Fruit fly (Drosophila melanogaster): ENCODE measurements around the gene CG15362.

The CG15362 gene

dm6 chr2L:1954541-1954940 lies 26.4 kb upstream of the CG15362 start:
- no peak for TF ChIP-seq tj (GFP tag; optimal IDR thresholded peaks at IDR 0.05)
- TF ChIP-seq CG5204 (GFP tag; optimal IDR thresholded peaks at IDR 0.05): no peak
- no peak for TF ChIP-seq CG7101 (tag; optimal IDR thresholded peaks at IDR 0.05)
- TF ChIP-seq CG12768 (GFP tag; optimal IDR thresholded peaks at IDR 0.05): no peak
- no peak for TF ChIP-seq Mnt (GFP tag; optimal IDR thresholded peaks at IDR 0.05)
- no peak for TF ChIP-seq pad (GFP tag; optimal IDR thresholded peaks at IDR 0.05)
- TF ChIP-seq bab1 (GFP tag; optimal IDR thresholded peaks at IDR 0.05): no peak
- no peak for TF ChIP-seq toe (GFP tag; optimal IDR thresholded peaks at IDR 0.05)
- TF ChIP-seq CG33017 (tag; optimal IDR thresholded peaks at IDR 0.05): no peak
- no peak for TF ChIP-seq cnc (optimal IDR thresholded peaks at IDR 0.05)
- no peak for TF ChIP-seq CG11617 (GFP tag; optimal IDR thresholded peaks at IDR 0.05)
- no peak for TF ChIP-seq Hr96 (GFP tag; optimal IDR thresholded peaks at IDR 0.05)
- TF ChIP-seq CG14711 (tag; optimal IDR thresholded peaks at IDR 0.05): no peak

dm6 chr2L:1959420-1959819 lies 21.6 kb upstream of the CG15362 start:
- TF ChIP-seq CG14711 (tag; optimal IDR thresholded peaks at IDR 0.05) (no peak), CG11617 (GFP tag; optimal IDR thresholded peaks at IDR 0.05) (no peak), ovo (GFP tag; optimal IDR thresholded peaks at IDR 0.05) (no peak), kay (GFP tag; ENCODE audit: borderline replicate concordance) (no peak), bab1 (GFP tag; optimal IDR thresholded peaks at IDR 0.05) (no peak)

- TF ChIP-seq CG12768 (GFP tag; optimal IDR thresholded peaks at IDR 0.05) (no peak), cnc (optimal IDR thresholded peaks at IDR 0.05) (no peak), ovo (GFP tag; optimal IDR thresholded peaks at IDR 0.05) (no peak), bab1 (GFP tag; optimal IDR thresholded peaks at IDR 0.05) (no peak), tj (GFP tag; optimal IDR thresholded peaks at IDR 0.05) (no peak), Clk (GFP tag; optimal IDR thresholded peaks at IDR 0.05) (no peak)
These were observed 20.9 kb upstream of the CG15362 start for dm6 chr2L:1960056-1960455.

dm6 chr2L:1961932-1962496 lies 19.0 kb upstream of the CG15362 start:
- no peak for TF ChIP-seq cic (GFP tag; optimal IDR thresholded peaks at IDR 0.05)
- TF ChIP-seq Mnt (GFP tag; optimal IDR thresholded peaks at IDR 0.05): no peak

- TF ChIP-seq CG5204 (GFP tag; optimal IDR thresholded peaks at IDR 0.05) (no peak), CG12768 (GFP tag; optimal IDR thresholded peaks at IDR 0.05) (no peak), CG33017 (tag; optimal IDR thresholded peaks at IDR 0.05) (no peak), kay (GFP tag; ENCODE audit: borderline replicate concordance) (no peak)
These were observed 13.7 kb upstream of the CG15362 start for dm6 chr2L:1967301-1967700.

dm6 chr2L:1967861-1968260 lies 13.1 kb upstream of the CG15362 start:
- no peak for TF ChIP-seq CG11617 (GFP tag; optimal IDR thresholded peaks at IDR 0.05)
- no peak for TF ChIP-seq bab1 (GFP tag; optimal IDR thresholded peaks at IDR 0.05)
- no peak for TF ChIP-seq CG1620 (GFP tag; optimal IDR thresholded peaks at IDR 0.05)
- TF ChIP-seq pad (GFP tag; optimal IDR thresholded peaks at IDR 0.05): no peak
- TF ChIP-seq Mnt (GFP tag; optimal IDR thresholded peaks at IDR 0.05): no peak

- TF ChIP-seq Clk (GFP tag; optimal IDR thresholded peaks at IDR 0.05) (peak; percentile 63), CG11617 (GFP tag; optimal IDR thresholded peaks at IDR 0.05) (no peak), CG12768 (GFP tag; optimal IDR thresholded peaks at IDR 0.05) (peak; percentile 61), CG14711 (tag; optimal IDR thresholded peaks at IDR 0.05) (no peak), pad (GFP tag; optimal IDR thresholded peaks at IDR 0.05) (peak; percentile 42), cnc (optimal IDR thresholded peaks at IDR 0.05) (no peak), CG7101 (tag; optimal IDR thresholded peaks at IDR 0.05) (peak; percentile 23), Crg-1 (GFP tag; optimal IDR thresholded peaks at IDR 0.05) (peak; percentile 47), Hr96 (GFP tag; optimal IDR thresholded peaks at IDR 0.05) (peak; percentile 40), CG7045 (GFP tag; optimal IDR thresholded peaks at IDR 0.05) (peak; percentile 57)
These were observed 10.6 kb upstream of the CG15362 start, which contains the start of gene erm for dm6 chr2L:1970312-1970929. erm (minus strand) TSS chr2L:1970362.

- TF ChIP-seq CG5204 (GFP tag; optimal IDR thresholded peaks at IDR 0.05) (no peak), Mnt (GFP tag; optimal IDR thresholded peaks at IDR 0.05) (no peak), Clk (GFP tag; optimal IDR thresholded peaks at IDR 0.05) (no peak), ovo (GFP tag; optimal IDR thresholded peaks at IDR 0.05) (peak; percentile 9)
These were observed 8.4 kb upstream of the CG15362 start for dm6 chr2L:1972450-1973119.

Data from whole organism, adult.